Fruit fly (Drosophila melanogaster): ENCODE measurements around the gene CG9400.

CG9400 gene

DNA sequence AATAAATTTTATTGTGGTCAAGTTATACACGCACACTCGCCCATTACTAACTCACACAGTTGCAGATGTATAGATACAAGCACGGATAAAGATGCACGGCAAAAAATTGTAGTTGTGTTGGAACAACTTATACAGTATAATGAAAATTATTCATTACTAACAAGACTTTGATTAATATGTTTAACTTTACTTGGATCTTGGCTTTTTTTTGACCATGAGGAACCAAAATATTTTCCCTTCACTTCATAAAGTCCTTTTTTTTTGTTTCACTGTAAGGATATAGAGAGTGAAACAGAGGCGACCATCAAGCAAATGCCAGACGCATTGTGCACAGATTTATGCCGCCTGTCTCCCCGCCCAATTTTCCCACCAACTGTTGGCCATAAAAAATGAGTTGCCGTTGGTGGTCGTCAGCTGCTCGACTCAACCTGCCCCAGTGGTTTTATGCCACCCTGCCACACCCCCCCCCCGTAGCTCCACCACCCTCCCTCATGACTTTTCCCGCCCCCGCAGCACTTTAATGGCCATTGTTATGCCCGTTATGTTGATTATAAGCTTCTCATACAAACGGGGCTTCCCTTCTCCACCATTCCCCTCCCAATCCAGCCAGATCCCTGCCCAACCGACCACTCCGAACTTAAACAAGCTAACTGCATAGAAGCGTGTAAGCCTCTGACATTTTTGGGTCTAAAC lies 42.4 kb upstream of the CG9400 start (continued):
- TF ChIP-seq CG2129 (GFP tag; IDR thresholded peaks at IDR 0.05; ENCODE audit: partially characterized antibody) (no peak), CG6813 (GFP tag; optimal IDR thresholded peaks at IDR 0.05) (no peak), pan (optimal IDR thresholded peaks at IDR 0.05) (no peak), pan (GFP tag; optimal IDR thresholded peaks at IDR 0.05 in 1 of 2, IDR thresholded peaks at IDR 0.05 in 1 of 2) (peak in 1 of 2 experiments; percentile 26), abd-A (tag; optimal IDR thresholded peaks at IDR 0.05) (peak; percentile 76), CG11504 (tag; optimal IDR thresholded peaks at IDR 0.05) (peak; percentile 52), Bgb (GFP tag; IDR thresholded peaks at IDR 0.05; ENCODE audit: partially characterized antibody) (no peak), lilli (GFP tag; optimal IDR thresholded peaks at IDR 0.05) (no peak), CG12236 (GFP tag; optimal IDR thresholded peaks at IDR 0.05) (no peak), CG11696 (GFP tag; IDR thresholded peaks at IDR 0.05) (no peak), CG9437 (GFP tag; optimal IDR thresholded peaks at IDR 0.05) (no peak), ind (GFP tag; optimal IDR thresholded peaks at IDR 0.05) (peak; percentile 1), Vsx1 (GFP tag; optimal IDR thresholded peaks at IDR 0.05) (no peak), CG2678 (tag; optimal IDR thresholded peaks at IDR 0.05) (peak; percentile 40), sim (GFP tag; IDR thresholded peaks at IDR 0.05) (no peak), tll (GFP tag; optimal IDR thresholded peaks at IDR 0.05) (no peak), CG18599 (GFP tag; optimal IDR thresholded peaks at IDR 0.05) (peak; percentile 38), scrt (GFP tag; optimal IDR thresholded peaks at IDR 0.05) (peak; percentile 19), CG7928 (GFP tag; optimal IDR thresholded peaks at IDR 0.05) (no peak), danr (GFP tag; IDR thresholded peaks at IDR 0.05) (no peak), CG13424 (tag; optimal IDR thresholded peaks at IDR 0.05) (peak; percentile 10), nau (GFP tag; optimal IDR thresholded peaks at IDR 0.05) (no peak), luna (GFP tag; optimal IDR thresholded peaks at IDR 0.05) (no peak), CG6689 (GFP tag; IDR thresholded peaks at IDR 0.05) (no peak), sqz (GFP tag; optimal IDR thresholded peaks at IDR 0.05) (no peak), CG15269 (tag; optimal IDR thresholded peaks at IDR 0.05) (peak; percentile 26), unpg (GFP tag; optimal IDR thresholded peaks at IDR 0.05) (peak; percentile 12), Fer2 (tag; optimal IDR thresholded peaks at IDR 0.05) (no peak), CG7745 (tag; optimal IDR thresholded peaks at IDR 0.05) (no peak), GATAe (GFP tag; conservative IDR thresholded peaks at IDR 0.05) (no peak), CG17568 (GFP tag; optimal IDR thresholded peaks at IDR 0.05) (no peak), Sox102F (GFP tag; optimal IDR thresholded peaks at IDR 0.05) (peak; percentile 39), Hsf (GFP tag; optimal IDR thresholded peaks at IDR 0.05) (no peak), Hmr (GFP tag; optimal IDR thresholded peaks at IDR 0.05) (peak; percentile 4), Mrtf (GFP tag; IDR thresholded peaks at IDR 0.05) (no peak), Aef1 (GFP tag; IDR thresholded peaks at IDR 0.05) (no peak), CG32532 (GFP tag; IDR thresholded peaks at IDR 0.05) (no peak), exex (tag; optimal IDR thresholded peaks at IDR 0.05) (no peak), ems (GFP tag; optimal IDR thresholded peaks at IDR 0.05) (no peak), Gug (GFP tag; IDR thresholded peaks at IDR 0.05) (no peak), gem (tag; optimal IDR thresholded peaks at IDR 0.05) (peak; percentile 44), trem (tag; optimal IDR thresholded peaks at IDR 0.05) (no peak), ewg (GFP tag; optimal IDR thresholded peaks at IDR 0.05) (no peak), caup (GFP tag; optimal IDR thresholded peaks at IDR 0.05; ENCODE audit: severe bottlenecking) (no peak), Nf-YC (tag; optimal IDR thresholded peaks at IDR 0.05) (no peak), CG30403 (GFP tag; optimal IDR thresholded peaks at IDR 0.05) (no peak), CG17359 (tag; optimal IDR thresholded peaks at IDR 0.05) (peak; percentile 9), CG3065 (GFP tag; optimal IDR thresholded peaks at IDR 0.05) (no peak), dm (GFP tag; optimal IDR thresholded peaks at IDR 0.05) (no peak)

All from whole organism, embryonic.